Worm (Caenorhabditis elegans) whole organism, young adult: ENCODE data around the gene col-38.
A peak's percentile ranks its signal among the peaks of the same experiment; 100 is the strongest.

Experiments
- B0019.2 ChIP-seq: fragments of 200-800 bp; sonication (Bioruptor generic); conservative IDR thresholded peaks from 2 replicates; pipeline ENCODE4 v1.3.6; 2022; ENCODE audit warnings: missing genetic modification reagents, missing genetic modification characterization, missing compliant biosample characterization
- B0336.3 ChIP-seq: fragments of 200-800 bp; sonication (Bioruptor generic); IDR thresholded peaks from 2 replicates; pipeline ENCODE4 v1.3.6; 2022; ENCODE audit warnings: missing genetic modification characterization, missing compliant biosample characterization
- C06A6.2 ChIP-seq: fragments of 200-800 bp; sonication (Bioruptor generic); conservative IDR thresholded peaks from 2 replicates; pipeline ENCODE4 v1.3.6; 2022; ENCODE audit warnings: missing genetic modification characterization, missing compliant biosample characterization
- F23B12.7 ChIP-seq: sonication (generic microtip); optimal IDR thresholded peaks from 2 replicates; lab custom pipeline; 2017; ENCODE audit warnings: missing genetic modification characterization, mild to moderate bottlenecking, missing compliant biosample characterization, antibody characterized with exemption, moderate library complexity; ENCODE audit not compliant: insufficient read depth
- F33H1.4 ChIP-seq: fragments of 200-800 bp; sonication (Bioruptor generic); IDR thresholded peaks from 2 replicates; pipeline ENCODE4 v1.3.6; 2022; ENCODE audit warnings: missing genetic modification reagents, missing genetic modification characterization, missing compliant biosample characterization
- F49E8.2 ChIP-seq: sonication (generic microtip); optimal IDR thresholded peaks from 3 replicates; lab custom pipeline; 2017; ENCODE audit warnings: missing genetic modification characterization, mild to moderate bottlenecking, missing compliant biosample characterization, antibody characterized with exemption, moderate library complexity; ENCODE audit not compliant: insufficient read depth
- F55B11.4 ChIP-seq: sonication (generic microtip); optimal IDR thresholded peaks from 2 replicates; lab custom pipeline; 2016; ENCODE audit warnings: missing compliant biosample characterization, missing genetic modification characterization, borderline replicate concordance; ENCODE audit not compliant: insufficient read depth
- K12H6.12 ChIP-seq: fragments of 200-800 bp; sonication (Bioruptor generic); optimal IDR thresholded peaks from 2 replicates; lab custom pipeline; 2018; ENCODE audit warnings: mild to moderate bottlenecking, missing genetic modification characterization, missing compliant biosample characterization
- Y53F4B.3 ChIP-seq: fragments of 200-800 bp; sonication (Bioruptor generic); IDR thresholded peaks from 2 replicates; pipeline ENCODE4 v1.3.6; 2022; ENCODE audit warnings: missing genetic modification reagents, missing genetic modification characterization, missing compliant biosample characterization
- Y53G8AR.9 ChIP-seq: fragments of 200-800 bp; sonication (Bioruptor generic); conservative IDR thresholded peaks from 2 replicates; pipeline ENCODE4 v1.3.6; 2022; ENCODE audit warnings: missing genetic modification reagents, missing genetic modification characterization, missing compliant biosample characterization
- ZK185.1 ChIP-seq: sonication (generic microtip); optimal IDR thresholded peaks from 2 replicates; lab custom pipeline; 2016; ENCODE audit warnings: mild to moderate bottlenecking, missing genetic modification characterization, missing compliant biosample characterization; ENCODE audit not compliant: poor library complexity, severe bottlenecking
- akir-1 ChIP-seq: fragments of 200-800 bp; sonication (Bioruptor generic); optimal IDR thresholded peaks from 2 replicates; lab custom pipeline; 2018; ENCODE audit warnings: mild to moderate bottlenecking, missing genetic modification characterization, moderate library complexity, missing compliant biosample characterization
- ama-1 ChIP-seq, 3 experiments: fragments of 150-350 bp in 1 of 3; sonication (generic microtip) in 2 of 3; optimal IDR thresholded peaks; 2 replicates each; lab custom pipeline; 2014 to 2018; ENCODE audit warnings: missing biosample characterization in 2 of 3, missing genetic modification characterization in 2 of 3, missing genetic modification reagents in 2 of 3
- attf-3 ChIP-seq: fragments of 200-800 bp; sonication (Bioruptor generic); conservative IDR thresholded peaks from 2 replicates; pipeline ENCODE4 v1.3.6; 2022; ENCODE audit warnings: missing genetic modification reagents, missing genetic modification characterization, missing compliant biosample characterization
- attf-5 ChIP-seq: fragments of 200-800 bp; sonication (Bioruptor generic); optimal IDR thresholded peaks from 2 replicates; lab custom pipeline; 2018; ENCODE audit warnings: mild to moderate bottlenecking, missing genetic modification characterization, missing compliant biosample characterization
- attf-6 ChIP-seq: fragments of 200-800 bp; sonication (Bioruptor generic); IDR thresholded peaks from 2 replicates; pipeline ENCODE4 v1.3.6; 2022; ENCODE audit warnings: missing genetic modification reagents, missing genetic modification characterization, missing compliant biosample characterization
- ceh-27 ChIP-seq: fragments of 200-800 bp; sonication (Bioruptor generic); optimal IDR thresholded peaks from 2 replicates; lab custom pipeline; 2018; ENCODE audit warnings: mild to moderate bottlenecking, missing genetic modification characterization, moderate library complexity, missing compliant biosample characterization
- ceh-58 ChIP-seq: fragments of 200-800 bp; sonication (Bioruptor generic); IDR thresholded peaks from 2 replicates; pipeline ENCODE4 v1.3.6; 2022; ENCODE audit warnings: missing genetic modification characterization, missing compliant biosample characterization
- ceh-79 ChIP-seq: sonication (generic microtip); optimal IDR thresholded peaks from 2 replicates; lab custom pipeline; 2017; ENCODE audit warnings: mild to moderate bottlenecking, missing genetic modification characterization, missing compliant biosample characterization
- ceh-91 ChIP-seq: fragments of 200-800 bp; sonication (Bioruptor generic); IDR thresholded peaks from 2 replicates; pipeline ENCODE4 v1.3.6; 2022; ENCODE audit warnings: missing genetic modification reagents, missing genetic modification characterization, missing compliant biosample characterization
- efl-1 ChIP-seq: fragments of 150-350 bp; optimal IDR thresholded peaks from 2 replicates; lab custom pipeline; 2014; ENCODE audit warnings: missing biosample characterization, missing genetic modification reagents, missing genetic modification characterization
- hlh-26 ChIP-seq: fragments of 200-800 bp; sonication (Bioruptor generic); conservative IDR thresholded peaks from 2 replicates; pipeline ENCODE4 v1.3.6; 2022; ENCODE audit warnings: missing genetic modification reagents, missing genetic modification characterization, missing compliant biosample characterization
- hmg-1.2 ChIP-seq: fragments of 200-800 bp; sonication (Bioruptor generic); IDR thresholded peaks from 2 replicates; pipeline ENCODE4 v1.3.6; 2022; ENCODE audit warnings: missing genetic modification reagents, missing genetic modification characterization, missing compliant biosample characterization
- let-607 ChIP-seq, 2 experiments: fragments of 200-800 bp in 1 of 2; sonication (Bioruptor generic) in 1 of 2; sonication (generic microtip) in 1 of 2; optimal IDR thresholded peaks; 2 replicates each; lab custom pipeline; 2016 to 2018; ENCODE audit warnings: mild to moderate bottlenecking in 2 of 2, missing compliant biosample characterization in 2 of 2, missing genetic modification characterization in 2 of 2, moderate library complexity in 2 of 2, missing genotype in 1 of 2
- lin-35 ChIP-seq, 3 experiments: fragments of 150-350 bp in 2 of 3; sonication (generic microtip) in 1 of 3; optimal IDR thresholded peaks; 2 replicates each; lab custom pipeline; 2014 to 2018; ENCODE audit warnings: missing biosample characterization in 3 of 3, missing genetic modification characterization in 3 of 3, missing genetic modification reagents in 3 of 3
- lin-40 ChIP-seq: sonication (generic microtip); optimal IDR thresholded peaks from 2 replicates; lab custom pipeline; 2016; ENCODE audit warnings: missing genetic modification characterization, mild to moderate bottlenecking, missing compliant biosample characterization, missing genotype, missing genetic modification reagents
- lin-54 ChIP-seq: fragments of 200-800 bp; sonication (Bioruptor generic); optimal IDR thresholded peaks from 2 replicates; lab custom pipeline; 2018; ENCODE audit warnings: mild to moderate bottlenecking, missing genetic modification characterization, missing compliant biosample characterization
- lsl-1 ChIP-seq: fragments of 200-800 bp; sonication (Bioruptor generic); optimal IDR thresholded peaks from 2 replicates; lab custom pipeline; 2018; ENCODE audit warnings: mild to moderate bottlenecking, missing genetic modification characterization, moderate library complexity, missing compliant biosample characterization
- lsy-27 ChIP-seq: sonication (generic microtip); optimal IDR thresholded peaks from 2 replicates; lab custom pipeline; 2017; ENCODE audit warnings: missing genetic modification characterization, mild to moderate bottlenecking, missing compliant biosample characterization, antibody characterized with exemption, missing genotype, borderline replicate concordance; ENCODE audit not compliant: insufficient read depth
- madf-6 ChIP-seq: fragments of 200-800 bp; sonication (Bioruptor generic); IDR thresholded peaks from 2 replicates; pipeline ENCODE4 v1.3.6; 2022; ENCODE audit warnings: missing genetic modification reagents, missing genetic modification characterization, missing compliant biosample characterization
- madf-8 ChIP-seq: fragments of 200-800 bp; sonication (Bioruptor generic); conservative IDR thresholded peaks from 2 replicates; pipeline ENCODE4 v1.3.6; 2022; ENCODE audit warnings: missing genetic modification reagents, missing genetic modification characterization, missing compliant biosample characterization
- mcd-1 ChIP-seq: fragments of 200-800 bp; sonication (Bioruptor generic); IDR thresholded peaks from 2 replicates; pipeline ENCODE4 v1.3.6; 2022; ENCODE audit warnings: missing genetic modification reagents, missing genetic modification characterization, missing compliant biosample characterization
- mxl-1 ChIP-seq: sonication (generic microtip); optimal IDR thresholded peaks from 2 replicates; lab custom pipeline; 2016; ENCODE audit warnings: missing genetic modification characterization, missing compliant biosample characterization
- nhr-179 ChIP-seq: sonication (generic microtip); optimal IDR thresholded peaks from 2 replicates; lab custom pipeline; 2016; ENCODE audit warnings: mild to moderate bottlenecking, missing genetic modification characterization, missing compliant biosample characterization
- nhr-27 ChIP-seq: fragments of 200-800 bp; sonication (Bioruptor generic); optimal IDR thresholded peaks from 2 replicates; lab custom pipeline; 2018; ENCODE audit warnings: mild to moderate bottlenecking, missing genetic modification characterization, moderate library complexity, missing compliant biosample characterization
- nhr-90 ChIP-seq: sonication (generic microtip); optimal IDR thresholded peaks from 2 replicates; lab custom pipeline; 2016; ENCODE audit warnings: missing genotype, mild to moderate bottlenecking, missing genetic modification characterization, missing compliant biosample characterization
- pbrm-1 ChIP-seq: fragments of 200-800 bp; sonication (Bioruptor generic); IDR thresholded peaks from 2 replicates; pipeline ENCODE4 v1.3.6; 2022; ENCODE audit warnings: missing genetic modification reagents, missing genetic modification characterization, missing compliant biosample characterization
- pha-4 ChIP-seq: fragments of 150-350 bp; sonication (generic microtip); optimal IDR thresholded peaks from 2 replicates; lab custom pipeline; 2014; ENCODE audit warnings: missing biosample characterization, missing genetic modification reagents, missing genetic modification characterization
- rcor-1 ChIP-seq: fragments of 200-800 bp; sonication (Bioruptor generic); IDR thresholded peaks from 2 replicates; pipeline ENCODE4 v1.3.6; 2022; ENCODE audit warnings: missing genetic modification reagents, missing genetic modification characterization, missing compliant biosample characterization
- sea-2 ChIP-seq: fragments of 200-800 bp; sonication (Bioruptor generic); IDR thresholded peaks from 2 replicates; pipeline ENCODE4 v1.3.6; 2022; ENCODE audit warnings: missing genetic modification characterization, missing compliant biosample characterization
- snpc-3.4 ChIP-seq: sonication (generic microtip); optimal IDR thresholded peaks from 2 replicates; lab custom pipeline; 2017; ENCODE audit warnings: missing genetic modification characterization, mild to moderate bottlenecking, missing compliant biosample characterization, antibody characterized with exemption, moderate library complexity, missing genotype, missing genetic modification reagents
- tbp1 ChIP-seq: fragments of 200-800 bp; sonication (Bioruptor generic); optimal IDR thresholded peaks from 2 replicates; lab custom pipeline; 2018; ENCODE audit warnings: mild to moderate bottlenecking, missing genetic modification characterization, missing compliant biosample characterization
- tlf-1 ChIP-seq: fragments of 200-800 bp; sonication (Bioruptor generic); optimal IDR thresholded peaks from 2 replicates; lab custom pipeline; 2018; ENCODE audit warnings: mild to moderate bottlenecking, missing genetic modification characterization, missing compliant biosample characterization
- ztf-18 ChIP-seq: sonication (generic microtip); optimal IDR thresholded peaks from 2 replicates; lab custom pipeline; 2016; ENCODE audit warnings: missing genotype, mild to moderate bottlenecking, missing genetic modification characterization, missing compliant biosample characterization

col-38 gene

ce11 chrII:8569038-8569977, at the start of gene col-38, which contains the start of gene rpl-5:
Gene col-38, minus strand, starts transcription at chrII:8569088.
Gene rpl-5, plus strand, starts transcription at chrII:8569927.
- TF ChIP-seq F55B11.4 (tag; lab: Kevin White, UChicago) (no peak), F49E8.2 (tag; lab: Kevin White, UChicago) (peak; percentile 68), rcor-1 (GFP tag; lab: Robert Waterston, UW) (peak; percentile 69; the same call in 1 of the 2 replicates), madf-6 (GFP tag; lab: Robert Waterston, UW) (peak; percentile 80), akir-1 (GFP tag; lab: Kevin White, UChicago) (no peak), madf-8 (peak; percentile 65), lin-40 (tag; lab: Kevin White, UChicago) (peak; percentile 56), F23B12.7 (tag; lab: Kevin White, UChicago) (peak; percentile 96), attf-6 (GFP tag; lab: Robert Waterston, UW) (no peak), efl-1 (peak; percentile 88), sea-2 (no peak), ceh-27 (GFP tag; lab: Kevin White, UChicago) (peak; percentile 83), K12H6.12 (tag; lab: Kevin White, UChicago) (peak; percentile 64), mxl-1 (tag; lab: Kevin White, UChicago) (no peak), pbrm-1 (peak; percentile 83), ceh-58 (GFP tag; lab: Robert Waterston, UW) (no peak), attf-3 (GFP tag; lab: Robert Waterston, UW) (peak; percentile 64), attf-5 (GFP tag; lab: Kevin White, UChicago) (peak; percentile 94), hlh-26 (GFP tag; lab: Robert Waterston, UW) (no peak), tlf-1 (peak; percentile 64), Y53G8AR.9 (GFP tag; lab: Robert Waterston, UW) (no peak), lsl-1 (GFP tag; lab: Kevin White, UChicago) (peak; percentile 86), C06A6.2 (GFP tag; lab: Robert Waterston, UW) (no peak), nhr-90 (peak; percentile 31), ZK185.1 (peak; percentile 58), mcd-1 (GFP tag; lab: Robert Waterston, UW) (peak; percentile 90), ztf-18 (tag; lab: Kevin White, UChicago) (peak; percentile 43), Y53F4B.3 (GFP tag; lab: Robert Waterston, UW) (no peak), F33H1.4 (GFP tag; lab: Robert Waterston, UW) (peak; percentile 79), ceh-91 (GFP tag; lab: Robert Waterston, UW) (peak; percentile 72), let-607 (tag; optimal IDR thresholded peaks at IDR 0.05; lab: Kevin White, UChicago) (peak; percentile 69 to 83), lin-35 (GFP tag; optimal IDR thresholded peaks at IDR 0.05; lab: Kevin White, UChicago) (peak; percentile 67 to 91 (median 74)), nhr-27 (tag; lab: Kevin White, UChicago) (no peak), pha-4 (peak; percentile 57), nhr-179 (no peak), ceh-79 (no peak), lsy-27 (tag; lab: Kevin White, UChicago) (no peak), B0019.2 (GFP tag; lab: Robert Waterston, UW) (0 out of 2 replicates have a peak, but pooled peaks have one; percentile 27), B0336.3 (GFP tag; lab: Robert Waterston, UW) (peak; percentile 65), ama-1 (optimal IDR thresholded peaks at IDR 0.05; lab: Kevin White, UChicago) (no peak), ama-1 (GFP tag; optimal IDR thresholded peaks at IDR 0.05; lab: Kevin White, UChicago) (peak in 1 of 2 experiments; percentile 26), tbp1 (GFP tag; lab: Kevin White, UChicago) (peak; percentile 63), snpc-3.4 (tag; lab: Kevin White, UChicago) (peak; percentile 79), lin-54 (peak; percentile 98), hmg-1.2 (GFP tag; lab: Robert Waterston, UW) (peak; percentile 62)
